Worm (Caenorhabditis elegans): ENCODE data around the gene pqn-15.

pqn-15 gene

DNA sequence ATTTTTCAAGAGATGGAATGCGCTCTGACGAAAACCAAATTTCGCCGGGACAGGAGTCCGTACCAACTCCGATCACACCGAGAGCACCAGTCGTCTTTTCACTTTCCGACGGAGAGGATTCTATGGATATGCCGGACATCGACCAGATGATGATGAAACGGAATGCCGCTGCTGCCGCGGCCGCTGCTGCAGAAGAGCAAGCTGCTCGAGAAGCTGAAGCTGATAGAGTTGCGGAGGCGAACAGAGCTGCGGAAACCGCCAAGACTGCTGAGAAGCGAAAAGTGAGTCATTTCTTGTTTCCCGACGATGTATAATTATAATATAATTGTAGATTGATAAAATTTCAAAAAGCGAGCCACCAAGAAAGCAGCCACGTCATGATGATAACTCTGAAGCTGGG is 51.4 kb downstream of the pqn-15 start:
- no peak for TF ChIP-seq alr-1 (tag; optimal IDR thresholded peaks at IDR 0.05; ENCODE audit: borderline replicate concordance)

DNA sequence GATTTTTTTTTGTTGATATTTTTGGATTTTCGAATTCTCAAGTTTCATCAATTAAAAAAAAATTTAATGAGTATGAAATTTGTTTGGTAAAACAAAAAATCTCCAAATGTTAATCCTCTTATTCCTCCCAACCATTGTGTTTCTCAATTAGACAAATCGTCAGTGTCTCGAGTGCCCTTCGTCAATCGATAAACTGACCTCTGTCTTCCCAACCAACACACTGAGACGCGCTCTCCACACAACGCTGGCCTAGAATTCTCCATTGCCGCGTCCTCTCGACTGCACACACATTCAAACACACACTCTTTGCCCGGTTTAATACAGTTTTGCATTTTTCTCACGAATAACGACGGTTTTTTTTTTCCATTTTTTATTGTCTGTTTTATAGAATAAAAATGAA is 52.0 kb downstream of the pqn-15 start, which contains the start of gene taf-11.1:
taf-11.1 (plus strand) TSS at position 389 of the 400 bp plus-strand sequence.
- TF ChIP-seq aly-2 (tag; optimal IDR thresholded peaks at IDR 0.05) (no peak), unc-30 (tag; optimal IDR thresholded peaks at IDR 0.05) (no peak), unc-86 (tag; optimal IDR thresholded peaks at IDR 0.05) (no peak), ztf-4 (tag; optimal IDR thresholded peaks at IDR 0.05) (no peak), tbx-2 (tag; optimal IDR thresholded peaks at IDR 0.05) (no peak), hlh-17 (GFP tag; optimal IDR thresholded peaks at IDR 0.05; ENCODE audit: borderline replicate concordance) (no peak), grh-1 (GFP tag; IDR thresholded peaks at IDR 0.05) (no peak), ceh-8 (GFP tag; optimal IDR thresholded peaks at IDR 0.05) (no peak), ama-1 (optimal IDR thresholded peaks at IDR 0.05) (no peak), xbp-1 (tag; optimal IDR thresholded peaks at IDR 0.05) (peak; percentile 11), elt-2 (tag; optimal IDR thresholded peaks at IDR 0.05) (no peak), blmp-1 (tag; optimal IDR thresholded peaks at IDR 0.05) (no peak), hlh-4 (tag; optimal IDR thresholded peaks at IDR 0.05) (no peak), nhr-20 (tag; optimal IDR thresholded peaks at IDR 0.05) (peak; percentile 2), irx-1 (tag; optimal IDR thresholded peaks at IDR 0.05) (no peak), efl-3 (GFP tag; optimal IDR thresholded peaks at IDR 0.05) (no peak), mef-2 (tag; optimal IDR thresholded peaks at IDR 0.05) (no peak), F16B12.6 (tag; optimal IDR thresholded peaks at IDR 0.05) (peak; percentile 30), nhr-19 (GFP tag; conservative IDR thresholded peaks at IDR 0.05) (no peak), ceh-88 (GFP tag; IDR thresholded peaks at IDR 0.05) (no peak), C16A3.4 (tag; optimal IDR thresholded peaks at IDR 0.05) (no peak), fkh-4 (tag; optimal IDR thresholded peaks at IDR 0.05; ENCODE audit: borderline replicate concordance) (no peak), mdl-1 (tag; optimal IDR thresholded peaks at IDR 0.05) (no peak), Y116A8C.19 (tag; optimal IDR thresholded peaks at IDR 0.05; ENCODE audit: borderline replicate concordance) (no peak), sox-4 (tag; optimal IDR thresholded peaks at IDR 0.05) (no peak), dsc-1 (tag; optimal IDR thresholded peaks at IDR 0.05) (no peak), egl-13 (tag; optimal IDR thresholded peaks at IDR 0.05) (no peak), pag-3 (tag; optimal IDR thresholded peaks at IDR 0.05; ENCODE audit: borderline replicate concordance, insufficient read depth) (no peak), nhr-84 (tag; optimal IDR thresholded peaks at IDR 0.05) (no peak), fkh-8 (tag; optimal IDR thresholded peaks at IDR 0.05) (no peak), mep-1 (tag; optimal IDR thresholded peaks at IDR 0.05) (peak; percentile 26), ztf-11 (tag; optimal IDR thresholded peaks at IDR 0.05) (no peak), sptf-1 (tag; optimal IDR thresholded peaks at IDR 0.05) (no peak), nhr-90 (tag; optimal IDR thresholded peaks at IDR 0.05; ENCODE audit: poor library complexity) (no peak), alr-1 (tag; optimal IDR thresholded peaks at IDR 0.05; ENCODE audit: borderline replicate concordance) (no peak), hpl-2 (GFP tag; optimal IDR thresholded peaks at IDR 0.05) (no peak), pax-3 (tag; optimal IDR thresholded peaks at IDR 0.05) (no peak), lin-14 (GFP tag; optimal IDR thresholded peaks at IDR 0.05) (peak; percentile 67), ces-1 (GFP tag; optimal IDR thresholded peaks at IDR 0.05) (no peak), elt-3 (tag; optimal IDR thresholded peaks at IDR 0.05) (no peak), fos-1 (tag; optimal IDR thresholded peaks at IDR 0.05) (no peak), lin-39 (tag; optimal IDR thresholded peaks at IDR 0.05) (no peak), unc-130 (tag; optimal IDR thresholded peaks at IDR 0.05) (no peak), efl-1 (optimal IDR thresholded peaks at IDR 0.05) (no peak), efl-1 (GFP tag; optimal IDR thresholded peaks at IDR 0.05 in 1 of 2) (peak in 1 of 2 experiments; percentile 32), unc-98 (GFP tag; IDR thresholded peaks at IDR 0.05) (no peak), rnt-1 (tag; optimal IDR thresholded peaks at IDR 0.05) (peak; percentile 29), swsn-7 (tag; optimal IDR thresholded peaks at IDR 0.05) (no peak), lsy-2 (tag; optimal IDR thresholded peaks at IDR 0.05) (peak in 1 of 2 experiments; percentile 24), nhr-47 (tag; optimal IDR thresholded peaks at IDR 0.05) (no peak), nhr-76 (tag; optimal IDR thresholded peaks at IDR 0.05) (no peak), skn-1 (tag; optimal IDR thresholded peaks at IDR 0.05) (no peak)

All from whole organism, L1 larva.